Fruit fly (Drosophila melanogaster) whole organism, adult: ENCODE data around the gene CG14130.

Experiments
- CG14711 ChIP-seq: fragments of 200-800 bp; sonication (Bioruptor generic); optimal IDR thresholded peaks from 2 replicates; lab custom pipeline; 2018; ENCODE audit warnings: missing biosample characterization, mild to moderate bottlenecking, missing genetic modification characterization, moderate library complexity
- CG7101 ChIP-seq: fragments of 200-800 bp; sonication (Bioruptor generic); optimal IDR thresholded peaks from 2 replicates; lab custom pipeline; 2018; ENCODE audit warnings: missing biosample characterization, mild to moderate bottlenecking, missing genetic modification characterization, moderate library complexity
- Crg-1 ChIP-seq: fragments of 200-800 bp; sonication (Bioruptor generic); optimal IDR thresholded peaks from 2 replicates; lab custom pipeline; 2016; ENCODE audit warnings: missing biosample characterization, missing genetic modification characterization
- Mnt ChIP-seq: fragments of 200-800 bp; sonication (Bioruptor generic); optimal IDR thresholded peaks from 2 replicates; lab custom pipeline; 2016; ENCODE audit warnings: missing biosample characterization, mild to moderate bottlenecking, missing genetic modification characterization
- kay ChIP-seq: fragments of 200-800 bp; sonication (Bioruptor generic); peaks from one replicate; lab custom pipeline; 2016; ENCODE audit warnings: missing biosample characterization, missing genetic modification characterization, borderline replicate concordance
- pad ChIP-seq: fragments of 200-800 bp; sonication (Bioruptor generic); optimal IDR thresholded peaks from 3 replicates; lab custom pipeline; 2017; ENCODE audit warnings: missing biosample characterization, missing genetic modification characterization, mild to moderate bottlenecking, moderate library complexity, missing genetic modification reagents

dm6 chr3L:11832360-11833295 lies 17.4 kb downstream of the CG14130 start:
- peak; percentile 7 for TF ChIP-seq pad (GFP tag; lab: Kevin White, UChicago)
- TF ChIP-seq kay = no peak
- TF ChIP-seq Mnt (GFP tag; lab: Kevin White, UChicago) = no peak
- no peak for TF ChIP-seq CG14711 (tag; lab: Kevin White, UChicago)
- no peak for TF ChIP-seq CG7101 (tag; lab: Kevin White, UChicago)
- TF ChIP-seq Crg-1 (GFP tag; lab: Kevin White, UChicago) = no peak
